Worm (Caenorhabditis elegans): ENCODE data around the gene F25H9.7.

ce11 chrV:13511618-13512017 is 43.4 kb downstream of the F25H9.7 start, which contains the start of gene avr-15:
- TF ChIP-seq lsy-2 (tag; optimal IDR thresholded peaks at IDR 0.05) (no peak), nhr-237 (tag; optimal IDR thresholded peaks at IDR 0.05) (no peak), pha-4 (tag; optimal IDR thresholded peaks at IDR 0.05) (no peak), bed-3 (GFP tag; optimal IDR thresholded peaks at IDR 0.05) (no peak), unc-39 (tag; optimal IDR thresholded peaks at IDR 0.05) (no peak), mab-5 (tag; optimal IDR thresholded peaks at IDR 0.05) (no peak), nhr-12 (tag; optimal IDR thresholded peaks at IDR 0.05) (no peak), sem-2 (GFP tag; optimal IDR thresholded peaks at IDR 0.05) (no peak), unc-120 (tag; optimal IDR thresholded peaks at IDR 0.05; ENCODE audit: poor library complexity, severe bottlenecking) (no peak)

Measured in whole organism, mixed stage, embryonic.